Fruit fly (Drosophila melanogaster): Measurements from ENCODE around the gene CG17672.
A peak's percentile ranks its signal among the peaks of the same experiment; 100 is the strongest.

The CG17672 gene

dm6 chr3L:13022854-13023560, 5.8 kb upstream of the CG17672 start, which contains the start of gene RpS12 (continued):
- TF ChIP-seq Awh (GFP tag; IDR thresholded peaks at IDR 0.05): 0 out of 2 replicates have a peak, but pooled peaks have one; percentile 49
- no peak for TF ChIP-seq klu (GFP tag; IDR thresholded peaks at IDR 0.05)
- TF ChIP-seq kni (GFP tag; optimal IDR thresholded peaks at IDR 0.05): peak; percentile 22
- TF ChIP-seq CG18619 (GFP tag; optimal IDR thresholded peaks at IDR 0.05): peak; percentile 87
- TF ChIP-seq lov (optimal IDR thresholded peaks at IDR 0.05): no peak
- TF ChIP-seq lov (GFP tag; IDR thresholded peaks at IDR 0.05): peak; percentile 88
- TF ChIP-seq dm (GFP tag; optimal IDR thresholded peaks at IDR 0.05): peak; percentile 96
- TF ChIP-seq CG18476 (GFP tag; optimal IDR thresholded peaks at IDR 0.05): no peak
- peak; percentile 97 for TF ChIP-seq NC2β (GFP tag; optimal IDR thresholded peaks at IDR 0.05)
- peak; percentile 34 for TF ChIP-seq fd96Cb (tag; optimal IDR thresholded peaks at IDR 0.05)
- peak; percentile 79 for TF ChIP-seq sr (GFP tag; IDR thresholded peaks at IDR 0.05)
- peak; percentile 85 for TF ChIP-seq ato (GFP tag; IDR thresholded peaks at IDR 0.05; ENCODE audit: partially characterized antibody)
- peak; percentile 29; the same call in 1 of the 2 replicates for TF ChIP-seq CG31224 (GFP tag; IDR thresholded peaks at IDR 0.05)
- peak; percentile 73 for TF ChIP-seq CG12659 (GFP tag; optimal IDR thresholded peaks at IDR 0.05)
- 0 out of 2 replicates have a peak, but pooled peaks have one; percentile 47 for TF ChIP-seq aop (GFP tag; IDR thresholded peaks at IDR 0.05)
- peak; percentile 69 for TF ChIP-seq CG16779 (GFP tag; IDR thresholded peaks at IDR 0.05)
- TF ChIP-seq CG11560 (tag; IDR thresholded peaks at IDR 0.05): no peak
- TF ChIP-seq gsb-n (tag; optimal IDR thresholded peaks at IDR 0.05): peak; percentile 59
- peak; percentile 56 for TF ChIP-seq disco-r (GFP tag; optimal IDR thresholded peaks at IDR 0.05)
- peak; percentile 51 for TF ChIP-seq CG7928 (GFP tag; optimal IDR thresholded peaks at IDR 0.05)
- TF ChIP-seq CG4707 (GFP tag; optimal IDR thresholded peaks at IDR 0.05): peak; percentile 80
- TF ChIP-seq HLH54F (GFP tag; optimal IDR thresholded peaks at IDR 0.05): peak; percentile 73

dm6 chr3L:13026337-13026736, 2.4 kb upstream of the CG17672 start, which contains the start of gene Zmynd10:
Gene Zmynd10 (minus strand): TSS chr3L:13026437.
- TF ChIP-seq mirr (GFP tag; optimal IDR thresholded peaks at IDR 0.05): no peak
- no peak for TF ChIP-seq CG11456 (GFP tag; IDR thresholded peaks at IDR 0.05)
- TF ChIP-seq ems (GFP tag; optimal IDR thresholded peaks at IDR 0.05): no peak
- TF ChIP-seq fd64A (GFP tag; optimal IDR thresholded peaks at IDR 0.05): no peak
- TF ChIP-seq H2.0 (GFP tag; IDR thresholded peaks at IDR 0.05): no peak
- TF ChIP-seq salm (tag; optimal IDR thresholded peaks at IDR 0.05): no peak
- no peak for TF ChIP-seq tgo (GFP tag; IDR thresholded peaks at IDR 0.05)
- TF ChIP-seq CG10462 (GFP tag; optimal IDR thresholded peaks at IDR 0.05): no peak
- TF ChIP-seq fd3F (GFP tag; optimal IDR thresholded peaks at IDR 0.05): no peak
- TF ChIP-seq nau (GFP tag; optimal IDR thresholded peaks at IDR 0.05): no peak
- TF ChIP-seq PHDP (tag; optimal IDR thresholded peaks at IDR 0.05): no peak
- TF ChIP-seq ewg (GFP tag; optimal IDR thresholded peaks at IDR 0.05): no peak

DNA sequence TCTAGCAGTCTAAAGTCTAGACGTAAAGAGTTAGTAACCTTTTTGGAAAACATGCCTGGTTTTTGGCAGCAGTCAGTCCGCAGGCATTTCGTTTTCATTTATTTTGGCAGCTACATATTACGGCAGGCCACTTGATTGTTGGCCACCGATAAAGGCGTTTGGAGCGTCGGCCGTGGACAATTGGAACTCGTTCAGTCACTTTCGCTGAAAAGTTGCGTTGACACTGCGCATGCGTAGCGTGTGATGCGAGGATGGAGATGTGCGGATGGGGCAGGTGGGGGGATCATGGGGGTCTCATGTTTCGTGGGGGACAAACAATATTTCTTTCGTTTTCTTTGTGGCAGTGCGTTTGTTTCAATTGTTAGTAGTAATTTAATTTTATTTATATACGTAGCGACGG, 1.9 kb upstream of the CG17672 start:
- TF ChIP-seq Blimp-1 (GFP tag; optimal IDR thresholded peaks at IDR 0.05) (peak; percentile 85), Optix (GFP tag; IDR thresholded peaks at IDR 0.05) (peak; percentile 17; the same call in 1 of the 3 replicates), Doc2 (GFP tag; IDR thresholded peaks at IDR 0.05) (no peak), crol (GFP tag; IDR thresholded peaks at IDR 0.05) (peak; percentile 44), kni (GFP tag; optimal IDR thresholded peaks at IDR 0.05) (peak; percentile 28), CG13424 (tag; optimal IDR thresholded peaks at IDR 0.05) (no peak), vvl (GFP tag; IDR thresholded peaks at IDR 0.05) (0 out of 2 replicates have a peak, but pooled peaks have one; percentile 36)

Measured in whole organism, embryonic.